Fruit fly (Drosophila melanogaster): Measurements from ENCODE around the gene CG42714.

Gene CG42714

dm6 chr3L:6184884-6185438 is 48.9 kb downstream of the CG42714 start, which contains the start of the genes D19B and CG43293 (continued):
- TF ChIP-seq Max (GFP tag; optimal IDR thresholded peaks at IDR 0.05), result peak; percentile 78
- TF ChIP-seq CG30431 (GFP tag; optimal IDR thresholded peaks at IDR 0.05), result peak; percentile 79
- TF ChIP-seq CG12236 (GFP tag; optimal IDR thresholded peaks at IDR 0.05), result peak; percentile 64
- peak; percentile 88 for TF ChIP-seq Aef1 (GFP tag; IDR thresholded peaks at IDR 0.05)
